Worm (Caenorhabditis elegans): ENCODE data around the gene C15F1.1.

DNA sequence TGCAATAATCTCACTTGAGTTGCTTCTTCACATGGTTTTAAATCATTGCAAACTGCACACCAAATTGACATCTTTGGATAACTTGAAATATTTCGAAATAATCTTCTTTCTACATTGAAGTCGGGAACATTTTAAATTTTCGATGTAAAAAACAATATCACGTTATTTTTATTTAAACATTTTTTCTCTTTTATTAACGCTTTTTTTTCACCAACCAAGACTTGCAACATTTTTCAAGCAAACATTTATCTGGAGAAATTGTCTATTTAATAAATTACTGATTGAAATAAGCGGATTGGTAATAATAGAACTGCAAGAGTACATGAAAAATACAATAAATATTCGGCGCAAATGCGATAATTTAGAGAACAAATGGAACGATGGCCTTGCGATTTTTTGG is 19.2 kb upstream of the C15F1.1 start, which contains the start of gene C15F1.5:
- TF ChIP-seq nhr-28 (tag; optimal IDR thresholded peaks at IDR 0.05), result no peak
- TF ChIP-seq snpc-4 (tag; optimal IDR thresholded peaks at IDR 0.05), result no peak
- no peak for TF ChIP-seq pqm-1 (tag; optimal IDR thresholded peaks at IDR 0.05)
- no peak for TF ChIP-seq ama-1 (optimal IDR thresholded peaks at IDR 0.05)
- no peak for TF ChIP-seq fos-1 (tag; optimal IDR thresholded peaks at IDR 0.05)
- TF ChIP-seq nhr-77 (tag; optimal IDR thresholded peaks at IDR 0.05), result no peak
- TF ChIP-seq elt-3 (tag; optimal IDR thresholded peaks at IDR 0.05), result no peak
- TF ChIP-seq pha-4 (tag; optimal IDR thresholded peaks at IDR 0.05), result no peak
- TF ChIP-seq tbx-2 (tag; optimal IDR thresholded peaks at IDR 0.05), result no peak
- no peak for TF ChIP-seq aly-2 (tag; optimal IDR thresholded peaks at IDR 0.05)

All from whole organism, L3 larva.